Worm (Caenorhabditis elegans) whole organism, L1 larva: ENCODE measurements around the gene C55A6.10.

Experiments used
- ama-1 ChIP-seq: fragments of 150-350 bp; optimal IDR thresholded peaks from 2 replicates; lab custom pipeline; 2014
- egl-13 ChIP-seq: sonication (generic microtip); optimal IDR thresholded peaks from 2 replicates; lab custom pipeline; 2016; ENCODE audit warnings: missing genotype, missing genetic modification reagents, missing genetic modification characterization, missing compliant biosample characterization
- lsy-2 ChIP-seq, 2 experiments: fragments of 150-350 bp; optimal IDR thresholded peaks; 2 replicates each; lab custom pipeline; 2014; ENCODE audit warnings: missing biosample characterization in 2 of 2, missing genetic modification characterization in 2 of 2
- mdl-1 ChIP-seq, 2 experiments: fragments of 150-350 bp; optimal IDR thresholded peaks; 2 replicates each; lab custom pipeline; 2014 to 2017; ENCODE audit warnings: missing biosample characterization in 2 of 2, missing genetic modification characterization in 2 of 2, inconsistent platforms in 1 of 2
- nhr-11 ChIP-seq: fragments of 150-350 bp; optimal IDR thresholded peaks from 2 replicates; lab custom pipeline; 2014; ENCODE audit warnings: missing biosample characterization, missing genetic modification characterization
- nhr-76 ChIP-seq: sonication (generic microtip); optimal IDR thresholded peaks from 2 replicates; lab custom pipeline; 2017; ENCODE audit warnings: missing biosample characterization, missing genetic modification characterization
- nhr-90 ChIP-seq: sonication (generic microtip); optimal IDR thresholded peaks from 2 replicates; lab custom pipeline; 2016; ENCODE audit warnings: mild to moderate bottlenecking, missing genetic modification characterization, missing compliant biosample characterization; ENCODE audit not compliant: poor library complexity
- snpc-4 ChIP-seq: fragments of 150-350 bp; optimal IDR thresholded peaks from 2 replicates; lab custom pipeline; 2014; ENCODE audit warnings: missing biosample characterization, missing genetic modification characterization
- ztf-11 ChIP-seq, 2 experiments: sonication (generic microtip); optimal IDR thresholded peaks; 2 replicates each; lab custom pipeline; 2016 to 2017; ENCODE audit warnings: missing genetic modification characterization in 2 of 2, missing biosample characterization in 1 of 2, missing compliant biosample characterization in 1 of 2

DNA sequence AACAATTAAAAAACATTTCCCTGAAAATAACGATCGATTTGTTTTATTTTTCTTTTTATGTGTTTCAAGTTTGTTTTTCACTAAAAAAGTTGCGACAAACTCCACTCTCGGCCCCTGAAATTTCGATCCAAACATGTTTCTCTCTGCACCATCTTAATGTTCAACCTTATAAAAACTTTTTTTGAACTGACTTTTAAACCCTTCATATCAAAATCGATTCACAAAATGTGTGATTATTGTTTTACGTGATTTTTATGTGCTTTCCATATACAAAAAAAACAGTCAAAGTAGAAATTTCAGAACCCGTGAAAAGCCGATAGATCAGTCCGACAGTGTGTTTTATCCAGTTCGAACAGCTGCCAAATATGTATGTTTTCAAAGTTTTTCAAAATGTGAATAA is 22.4 kb downstream of the C55A6.10 start, which contains the start of gene ccch-1:
- TF ChIP-seq snpc-4 (no peak), mdl-1 (tag; optimal IDR thresholded peaks at IDR 0.05; lab: Kevin White, UChicago) (no peak), ztf-11 (tag; optimal IDR thresholded peaks at IDR 0.05; lab: Kevin White, UChicago) (no peak), egl-13 (tag; lab: Kevin White, UChicago) (no peak), nhr-76 (tag; lab: Kevin White, UChicago) (no peak), lsy-2 (tag; optimal IDR thresholded peaks at IDR 0.05; lab: Kevin White, UChicago) (no peak), nhr-11 (no peak), ama-1 (lab: Kevin White, UChicago) (no peak), nhr-90 (no peak)
